Fruit fly (Drosophila melanogaster) whole organism, embryonic: Measurements from ENCODE around the gene Vm26Aa.
A peak's percentile ranks its signal among the peaks of the same experiment; 100 is the strongest.

Experiments used
- ATbp ChIP-seq: fragments of 200-800 bp; sonication (Bioruptor generic); optimal IDR thresholded peaks from 2 replicates; lab custom pipeline; 2017; ENCODE audit warnings: missing biosample characterization, mild to moderate bottlenecking, missing genetic modification characterization, missing genetic modification reagents
- Asciz ChIP-seq: fragments of 200-800 bp; sonication (Bioruptor generic); optimal IDR thresholded peaks from 2 replicates; lab custom pipeline; 2017; ENCODE audit warnings: missing biosample characterization, mild to moderate bottlenecking, missing genetic modification characterization, missing genetic modification reagents
- CG10147 ChIP-seq: fragments of 200-800 bp; sonication (Bioruptor generic); optimal IDR thresholded peaks from 2 replicates; lab custom pipeline; 2019; ENCODE audit warnings: missing biosample characterization, mild to moderate bottlenecking, missing genetic modification characterization, moderate library complexity
- CG11085 ChIP-seq: fragments of 200-800 bp; sonication (Bioruptor generic); IDR thresholded peaks from 2 replicates; pipeline ENCODE4 v1.3.6; 2022; ENCODE audit warnings: missing biosample characterization, missing genetic modification characterization
- CG11398 ChIP-seq: fragments of 200-800 bp; sonication (Bioruptor generic); optimal IDR thresholded peaks from 2 replicates; lab custom pipeline; 2016; ENCODE audit warnings: missing biosample characterization, missing genetic modification characterization
- CG12236 ChIP-seq: fragments of 200-800 bp; sonication (Bioruptor generic); optimal IDR thresholded peaks from 2 replicates; lab custom pipeline; 2016; ENCODE audit warnings: missing biosample characterization, missing genetic modification characterization
- CG1233 ChIP-seq: fragments of 200-800 bp; sonication (Bioruptor generic); optimal IDR thresholded peaks from 4 replicates; lab custom pipeline; 2018; ENCODE audit warnings: missing biosample characterization, mild to moderate bottlenecking, missing genetic modification characterization
- CG12769 ChIP-seq: fragments of 200-800 bp; sonication (Bioruptor generic); optimal IDR thresholded peaks from 2 replicates; lab custom pipeline; 2019; ENCODE audit warnings: missing biosample characterization, mild to moderate bottlenecking, missing genetic modification characterization, moderate library complexity
- CG14441 ChIP-seq: fragments of 200-800 bp; sonication (Bioruptor generic); IDR thresholded peaks from 2 replicates; pipeline ENCODE4 v1.3.6; 2022; ENCODE audit warnings: missing biosample characterization, missing genetic modification characterization
- CG17328 ChIP-seq: fragments of 200-800 bp; sonication (Bioruptor generic); IDR thresholded peaks from 2 replicates; pipeline ENCODE4 v1.3.6; 2022; ENCODE audit warnings: missing biosample characterization, missing genetic modification characterization
- CG17802 ChIP-seq: fragments of 200-800 bp; sonication (Bioruptor generic); optimal IDR thresholded peaks from 2 replicates; lab custom pipeline; 2018; ENCODE audit warnings: missing biosample characterization, mild to moderate bottlenecking, missing genetic modification characterization, moderate library complexity
- CG1832 ChIP-seq: fragments of 200-800 bp; sonication (Bioruptor generic); optimal IDR thresholded peaks from 2 replicates; lab custom pipeline; 2017; ENCODE audit warnings: missing biosample characterization, mild to moderate bottlenecking, missing genetic modification characterization, inconsistent platforms
- CG18599 ChIP-seq: fragments of 200-800 bp; sonication (Bioruptor generic); optimal IDR thresholded peaks from 3 replicates; lab custom pipeline; 2017; ENCODE audit warnings: missing biosample characterization, missing genetic modification characterization, mild to moderate bottlenecking, moderate library complexity, missing genetic modification reagents
- CG2116 ChIP-seq: fragments of 200-800 bp; sonication (Bioruptor generic); optimal IDR thresholded peaks from 3 replicates; lab custom pipeline; 2018; ENCODE audit warnings: missing biosample characterization, mild to moderate bottlenecking, missing genetic modification characterization
- CG3163 ChIP-seq: fragments of 200-800 bp; sonication (Bioruptor generic); optimal IDR thresholded peaks from 3 replicates; lab custom pipeline; 2016; ENCODE audit warnings: missing biosample characterization, missing genetic modification characterization
- CG3281 ChIP-seq: fragments of 200-800 bp; sonication (Bioruptor generic); optimal IDR thresholded peaks from 3 replicates; lab custom pipeline; 2017; ENCODE audit warnings: missing biosample characterization, mild to moderate bottlenecking, missing genetic modification characterization
- CG34422 ChIP-seq: fragments of 200-800 bp; sonication (Bioruptor generic); IDR thresholded peaks from 3 replicates; pipeline ENCODE4 v1.3.6; 2022; ENCODE audit warnings: missing biosample characterization, missing genetic modification characterization
- CG4282 ChIP-seq: fragments of 200-800 bp; sonication (Bioruptor generic); optimal IDR thresholded peaks from 2 replicates; lab custom pipeline; 2016; ENCODE audit warnings: missing biosample characterization, missing genetic modification characterization
- CG4730 ChIP-seq: fragments of 200-800 bp; sonication (Bioruptor generic); IDR thresholded peaks from 2 replicates; pipeline ENCODE4 v1.3.6; 2022; ENCODE audit warnings: missing biosample characterization, missing genetic modification characterization
- CG6689 ChIP-seq: fragments of 200-800 bp; sonication (Bioruptor generic); IDR thresholded peaks from 2 replicates; pipeline ENCODE4 v1.3.6; 2022; ENCODE audit warnings: missing biosample characterization, missing genetic modification characterization
- CG6765 ChIP-seq: fragments of 200-800 bp; sonication (Bioruptor generic); optimal IDR thresholded peaks from 3 replicates; lab custom pipeline; 2017; ENCODE audit warnings: missing biosample characterization, mild to moderate bottlenecking, missing genetic modification characterization
- CG6813 ChIP-seq: fragments of 200-800 bp; sonication (Bioruptor generic); optimal IDR thresholded peaks from 2 replicates; lab custom pipeline; 2017; ENCODE audit warnings: missing biosample characterization, missing genetic modification characterization, mild to moderate bottlenecking, moderate library complexity, missing genetic modification reagents
- CG8388 ChIP-seq: fragments of 200-800 bp; sonication (Bioruptor generic); optimal IDR thresholded peaks from 2 replicates; lab custom pipeline; 2019; ENCODE audit warnings: missing biosample characterization, mild to moderate bottlenecking, missing genetic modification characterization, moderate library complexity
- CG9215 ChIP-seq: fragments of 200-800 bp; sonication (Bioruptor generic); IDR thresholded peaks from 2 replicates; pipeline ENCODE4 v1.3.6; 2022; ENCODE audit warnings: missing biosample characterization, missing genetic modification characterization
- CG9932 ChIP-seq: fragments of 200-800 bp; sonication (Bioruptor generic); IDR thresholded peaks from 2 replicates; pipeline ENCODE4 v1.3.6; 2022; ENCODE audit warnings: missing biosample characterization, missing genetic modification characterization
- D19B ChIP-seq: fragments of 200-800 bp; sonication (Bioruptor generic); optimal IDR thresholded peaks from 2 replicates; lab custom pipeline; 2017; ENCODE audit warnings: missing biosample characterization, mild to moderate bottlenecking, missing genetic modification characterization
- E2f1 ChIP-seq: fragments of 200-800 bp; sonication (Bioruptor generic); IDR thresholded peaks from 2 replicates; pipeline ENCODE4 v1.3.6; 2022; ENCODE audit warnings: missing biosample characterization, missing genetic modification characterization
- Hmr ChIP-seq: fragments of 200-800 bp; sonication (Bioruptor generic); optimal IDR thresholded peaks from 3 replicates; lab custom pipeline; 2017; ENCODE audit warnings: mild to moderate bottlenecking, missing biosample characterization, missing genetic modification reagents, missing genetic modification characterization
- Meics ChIP-seq: fragments of 200-800 bp; sonication (Bioruptor generic); optimal IDR thresholded peaks from 2 replicates; lab custom pipeline; 2017; ENCODE audit warnings: missing biosample characterization, mild to moderate bottlenecking, missing genetic modification characterization
- Nf-YC ChIP-seq: fragments of 200-800 bp; optimal IDR thresholded peaks from 3 replicates; lab custom pipeline; 2019; ENCODE audit warnings: missing biosample characterization, mild to moderate bottlenecking, missing genetic modification characterization, moderate library complexity
- Rx ChIP-seq: fragments of 200-800 bp; sonication (Bioruptor generic); IDR thresholded peaks from 2 replicates; pipeline ENCODE4 v1.3.6; 2022; ENCODE audit warnings: missing biosample characterization, missing genetic modification characterization
- YL-1 ChIP-seq: fragments of 200-800 bp; sonication (Bioruptor generic); optimal IDR thresholded peaks from 3 replicates; lab custom pipeline; 2017; ENCODE audit warnings: missing biosample characterization, mild to moderate bottlenecking, missing genetic modification characterization
- al ChIP-seq: fragments of 200-800 bp; sonication (Bioruptor generic); IDR thresholded peaks from 2 replicates; pipeline ENCODE4 v1.3.6; 2022; ENCODE audit warnings: missing biosample characterization, missing genetic modification characterization
- aop ChIP-seq: fragments of 200-800 bp; sonication (Bioruptor generic); IDR thresholded peaks from 2 replicates; pipeline ENCODE4 v1.3.6; 2022; ENCODE audit warnings: missing biosample characterization, missing genetic modification characterization
- cwo ChIP-seq: fragments of 200-800 bp; sonication (Bioruptor generic); optimal IDR thresholded peaks from 3 replicates; lab custom pipeline; 2017; ENCODE audit warnings: missing biosample characterization, missing genetic modification characterization, mild to moderate bottlenecking, moderate library complexity, missing genetic modification reagents
- dpn ChIP-seq, 2 experiments: fragments of 200-800 bp; sonication (Bioruptor generic); optimal IDR thresholded peaks; 3 replicates each; lab custom pipeline; 2016; ENCODE audit warnings: missing biosample characterization in 2 of 2, missing genetic modification characterization in 2 of 2
- gfzf ChIP-seq: fragments of 200-800 bp; sonication (Bioruptor generic); optimal IDR thresholded peaks from 2 replicates; lab custom pipeline; 2016; ENCODE audit warnings: missing biosample characterization, mild to moderate bottlenecking, missing genetic modification characterization, moderate library complexity
- kni ChIP-seq: fragments of 200-800 bp; sonication (Bioruptor generic); optimal IDR thresholded peaks from 3 replicates; lab custom pipeline; 2017; ENCODE audit warnings: mild to moderate bottlenecking, missing biosample characterization, missing genetic modification reagents, missing genetic modification characterization
- lab ChIP-seq: fragments of 200-800 bp; sonication (Bioruptor generic); optimal IDR thresholded peaks from 3 replicates; lab custom pipeline; 2017; ENCODE audit warnings: missing biosample characterization, missing genetic modification characterization, mild to moderate bottlenecking, moderate library complexity, missing genetic modification reagents
- nerfin-2 ChIP-seq: fragments of 200-800 bp; sonication (Bioruptor generic); IDR thresholded peaks from 2 replicates; pipeline ENCODE4 v1.3.6; 2022; ENCODE audit warnings: missing biosample characterization, missing genetic modification characterization; ENCODE audit not compliant: partially characterized antibody
- oc ChIP-seq: fragments of 200-800 bp; sonication (Bioruptor generic); optimal IDR thresholded peaks from 2 replicates; lab custom pipeline; 2018; ENCODE audit warnings: missing biosample characterization, mild to moderate bottlenecking, missing genetic modification characterization, moderate library complexity
- odd ChIP-seq: fragments of 200-800 bp; sonication (Bioruptor generic); optimal IDR thresholded peaks from 2 replicates; lab custom pipeline; 2017; ENCODE audit warnings: missing biosample characterization, mild to moderate bottlenecking, missing genetic modification characterization
- onecut ChIP-seq: fragments of 200-800 bp; sonication (Bioruptor generic); IDR thresholded peaks from 2 replicates; pipeline ENCODE4 v1.3.6; 2022; ENCODE audit warnings: missing biosample characterization, missing genetic modification characterization
- org-1 ChIP-seq: fragments of 200-800 bp; sonication (Bioruptor generic); optimal IDR thresholded peaks from 2 replicates; lab custom pipeline; 2017; ENCODE audit warnings: missing biosample characterization, missing genetic modification characterization
- phol ChIP-seq: fragments of 200-800 bp; sonication (Bioruptor generic); optimal IDR thresholded peaks from 3 replicates; lab custom pipeline; 2018; ENCODE audit warnings: missing biosample characterization, mild to moderate bottlenecking, missing genetic modification characterization, moderate library complexity
- pum ChIP-seq: fragments of 200-800 bp; sonication (Bioruptor generic); optimal IDR thresholded peaks from 2 replicates; lab custom pipeline; 2016; ENCODE audit warnings: missing biosample characterization, missing genetic modification characterization
- scrt ChIP-seq: fragments of 200-800 bp; sonication (Bioruptor generic); optimal IDR thresholded peaks from 2 replicates; lab custom pipeline; 2018; ENCODE audit warnings: missing biosample characterization, mild to moderate bottlenecking, missing genetic modification characterization, moderate library complexity
- z ChIP-seq: fragments of 200-800 bp; sonication (Bioruptor generic); IDR thresholded peaks from 3 replicates; pipeline ENCODE4 v1.3.6; 2022; ENCODE audit warnings: missing biosample characterization, missing genetic modification characterization

Gene Vm26Aa

DNA sequence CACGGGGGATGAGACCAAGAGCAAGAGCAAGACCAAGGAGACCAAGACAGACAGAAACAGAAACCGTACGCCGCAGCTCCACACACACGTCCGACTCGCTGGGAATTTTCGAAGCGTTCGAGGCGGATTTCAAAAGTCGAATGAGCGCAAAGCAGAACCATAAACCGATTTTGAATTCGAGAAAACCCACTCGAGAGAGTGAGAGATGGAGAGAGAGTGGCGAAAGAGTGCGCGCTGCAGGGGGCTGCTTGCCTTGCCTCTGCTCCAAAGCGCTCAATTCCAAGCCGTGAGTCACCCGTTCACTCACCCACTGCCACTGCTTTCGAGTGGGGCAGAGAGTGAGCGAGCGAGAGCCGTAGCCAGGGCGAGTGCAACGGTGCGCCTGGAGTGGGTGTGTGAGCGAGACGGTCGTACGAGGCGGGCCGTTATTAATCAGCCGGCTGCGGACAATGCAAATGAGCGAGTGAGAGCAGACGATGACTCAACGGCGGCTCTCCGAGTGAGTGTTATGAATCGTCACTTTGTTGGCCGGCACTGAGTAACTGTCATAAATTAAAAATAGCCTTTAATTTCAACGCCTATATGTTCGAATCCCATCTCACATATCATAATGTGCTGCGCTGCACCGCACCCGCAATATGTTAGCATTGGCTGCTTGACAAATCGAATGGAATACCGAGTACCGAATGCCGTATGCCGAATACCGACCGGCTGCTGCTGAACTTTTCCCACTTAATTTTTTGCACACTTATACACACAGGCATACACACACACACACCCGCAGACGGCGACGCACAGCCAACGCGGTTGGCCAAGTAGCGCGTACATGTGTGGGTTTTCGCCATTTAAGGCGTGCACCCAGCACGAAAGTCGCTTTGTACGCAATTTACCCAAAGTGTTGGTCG is 20.1 kb upstream of the Vm26Aa start (continued):
- TF ChIP-seq cwo (GFP tag; lab: Kevin White, UChicago) (peak; percentile 33), CG1832 (GFP tag; lab: Kevin White, UChicago) (peak; percentile 92), org-1 (GFP tag; lab: Kevin White, UChicago) (no peak), scrt (GFP tag; lab: Kevin White, UChicago) (peak; percentile 49), phol (tag; lab: Kevin White, UChicago) (no peak), CG8388 (peak; percentile 9), al (GFP tag; lab: Robert Waterston, UW) (no peak), CG6689 (GFP tag; lab: Robert Waterston, UW) (no peak), dpn (GFP tag; optimal IDR thresholded peaks at IDR 0.05; lab: Kevin White, UChicago) (peak in 1 of 2 experiments; percentile 9), CG11085 (GFP tag; lab: Robert Waterston, UW) (no peak), pum (GFP tag; lab: Kevin White, UChicago) (no peak), Rx (GFP tag; lab: Robert Waterston, UW) (no peak), aop (GFP tag; lab: Robert Waterston, UW) (no peak), onecut (GFP tag; lab: Robert Waterston, UW) (peak; percentile 8; the same call in 1 of the 2 replicates), ATbp (GFP tag; lab: Kevin White, UChicago) (no peak), CG3281 (GFP tag; lab: Kevin White, UChicago) (peak; percentile 34), oc (tag; lab: Kevin White, UChicago) (peak; percentile 16), CG4282 (GFP tag; lab: Kevin White, UChicago) (no peak), CG3163 (peak; percentile 56), CG17328 (GFP tag; lab: Robert Waterston, UW) (no peak), CG2116 (GFP tag; lab: Kevin White, UChicago) (no peak), z (no peak), D19B (no peak), CG6813 (peak; percentile 64), CG18599 (GFP tag; lab: Kevin White, UChicago) (peak; percentile 67), E2f1 (no peak), Meics (peak; percentile 23), CG10147 (GFP tag; lab: Kevin White, UChicago) (peak; percentile 26), Nf-YC (tag; lab: Kevin White, UChicago) (no peak), CG17802 (tag; lab: Kevin White, UChicago) (no peak), CG9215 (GFP tag; lab: Robert Waterston, UW) (no peak), YL-1 (GFP tag; lab: Kevin White, UChicago) (peak; percentile 23), CG11398 (GFP tag; lab: Kevin White, UChicago) (peak; percentile 53), CG9932 (no peak), CG12769 (peak; percentile 23), CG1233 (GFP tag; lab: Kevin White, UChicago) (peak; percentile 37), CG14441 (GFP tag; lab: Robert Waterston, UW) (no peak), CG6765 (GFP tag; lab: Kevin White, UChicago) (peak; percentile 80), nerfin-2 (GFP tag; lab: Robert Waterston, UW) (no peak), lab (peak; percentile 73), kni (GFP tag; lab: Kevin White, UChicago) (peak; percentile 61), CG34422 (GFP tag; lab: Robert Waterston, UW) (no peak), gfzf (no peak), Asciz (peak; percentile 31), Hmr (GFP tag; lab: Kevin White, UChicago) (peak; percentile 39), CG12236 (no peak), odd (GFP tag; lab: Kevin White, UChicago) (peak; percentile 57), CG4730 (GFP tag; lab: Robert Waterston, UW) (no peak)
